Worm (Caenorhabditis elegans) whole organism, young adult: ENCODE results near the gene nhr-26.

Experiments used
- D2030.7 ChIP-seq: fragments of 200-800 bp; sonication (Bioruptor generic); IDR thresholded peaks from 2 replicates; pipeline ENCODE4 v1.3.6; 2022; ENCODE audit warnings: missing genetic modification reagents, missing genetic modification characterization, missing compliant biosample characterization
- F23B12.7 ChIP-seq: sonication (generic microtip); optimal IDR thresholded peaks from 2 replicates; lab custom pipeline; 2017; ENCODE audit warnings: missing genetic modification characterization, mild to moderate bottlenecking, missing compliant biosample characterization, antibody characterized with exemption, moderate library complexity; ENCODE audit not compliant: insufficient read depth
- F57A8.1 ChIP-seq: fragments of 200-800 bp; sonication (Bioruptor generic); optimal IDR thresholded peaks from 2 replicates; lab custom pipeline; 2018; ENCODE audit warnings: mild to moderate bottlenecking, missing genetic modification characterization, moderate library complexity, missing compliant biosample characterization
- K11D2.4 ChIP-seq: fragments of 200-800 bp; sonication (Bioruptor generic); IDR thresholded peaks from 2 replicates; pipeline ENCODE4 v1.3.6; 2022; ENCODE audit warnings: missing genetic modification reagents, missing genetic modification characterization, missing compliant biosample characterization
- T26A5.8 ChIP-seq: sonication (generic microtip); optimal IDR thresholded peaks from 2 replicates; lab custom pipeline; 2016; ENCODE audit warnings: missing genetic modification characterization, missing compliant biosample characterization
- ama-1 ChIP-seq, 3 experiments: fragments of 150-350 bp in 1 of 3; sonication (generic microtip) in 2 of 3; optimal IDR thresholded peaks; 2 replicates each; lab custom pipeline; 2014 to 2018; ENCODE audit warnings: missing biosample characterization in 2 of 3, missing genetic modification characterization in 2 of 3, missing genetic modification reagents in 2 of 3
- bed-2 ChIP-seq: fragments of 200-800 bp; sonication (Bioruptor generic); IDR thresholded peaks from 2 replicates; pipeline ENCODE4 v1.3.6; 2022; ENCODE audit warnings: missing genetic modification reagents, missing genetic modification characterization, missing compliant biosample characterization
- cebp-1 ChIP-seq, 2 experiments: fragments of 200-800 bp in 1 of 2; sonication (Bioruptor generic) in 1 of 2; sonication (generic microtip) in 1 of 2; IDR thresholded peaks in 1 of 2; optimal IDR thresholded peaks in 1 of 2; 2 replicates each; pipeline versions ENCODE4 v1.3.6 to Lab custom; 2017 to 2022; ENCODE audit warnings: missing compliant biosample characterization in 2 of 2, missing genetic modification characterization in 2 of 2, mild to moderate bottlenecking in 1 of 2, missing genetic modification reagents in 1 of 2, moderate library complexity in 1 of 2
- cebp-2 ChIP-seq: fragments of 200-800 bp; sonication (Bioruptor generic); IDR thresholded peaks from 2 replicates; pipeline ENCODE4 v1.3.6; 2022; ENCODE audit warnings: missing genetic modification characterization, missing compliant biosample characterization
- ceh-40 ChIP-seq: fragments of 200-800 bp; sonication (Bioruptor generic); IDR thresholded peaks from 2 replicates; pipeline ENCODE4 v1.3.6; 2022; ENCODE audit warnings: missing genetic modification characterization, missing compliant biosample characterization
- dox-1 ChIP-seq: fragments of 200-800 bp; sonication (Bioruptor generic); IDR thresholded peaks from 2 replicates; pipeline ENCODE4 v1.3.6; 2022; ENCODE audit warnings: missing genetic modification reagents, missing genetic modification characterization, missing compliant biosample characterization
- efl-1 ChIP-seq: fragments of 150-350 bp; optimal IDR thresholded peaks from 2 replicates; lab custom pipeline; 2014; ENCODE audit warnings: missing biosample characterization, missing genetic modification reagents, missing genetic modification characterization
- egl-44 ChIP-seq: fragments of 200-800 bp; sonication (Bioruptor generic); IDR thresholded peaks from 2 replicates; pipeline ENCODE4 v1.3.6; 2022; ENCODE audit warnings: missing genetic modification reagents, missing genetic modification characterization, missing compliant biosample characterization
- ekl-4 ChIP-seq: fragments of 200-800 bp; sonication (Bioruptor generic); IDR thresholded peaks from 2 replicates; pipeline ENCODE4 v1.3.6; 2022; ENCODE audit warnings: missing genetic modification reagents, missing genetic modification characterization, missing compliant biosample characterization
- hsf-1 ChIP-seq: fragments of 200-800 bp; sonication (Bioruptor generic); IDR thresholded peaks from 2 replicates; pipeline ENCODE4 v1.3.6; 2022; ENCODE audit warnings: missing genetic modification reagents, missing genetic modification characterization, missing compliant biosample characterization
- let-607 ChIP-seq, 2 experiments: fragments of 200-800 bp in 1 of 2; sonication (Bioruptor generic) in 1 of 2; sonication (generic microtip) in 1 of 2; optimal IDR thresholded peaks; 2 replicates each; lab custom pipeline; 2016 to 2018; ENCODE audit warnings: mild to moderate bottlenecking in 2 of 2, missing compliant biosample characterization in 2 of 2, missing genetic modification characterization in 2 of 2, moderate library complexity in 2 of 2, missing genotype in 1 of 2
- lin-26 ChIP-seq: fragments of 200-800 bp; sonication (Bioruptor generic); IDR thresholded peaks from 2 replicates; pipeline ENCODE4 v1.3.6; 2022; ENCODE audit warnings: missing genetic modification reagents, missing genetic modification characterization, missing compliant biosample characterization
- lin-40 ChIP-seq: sonication (generic microtip); optimal IDR thresholded peaks from 2 replicates; lab custom pipeline; 2016; ENCODE audit warnings: missing genetic modification characterization, mild to moderate bottlenecking, missing compliant biosample characterization, missing genotype, missing genetic modification reagents
- lin-54 ChIP-seq: fragments of 200-800 bp; sonication (Bioruptor generic); optimal IDR thresholded peaks from 2 replicates; lab custom pipeline; 2018; ENCODE audit warnings: mild to moderate bottlenecking, missing genetic modification characterization, missing compliant biosample characterization
- lsl-1 ChIP-seq: fragments of 200-800 bp; sonication (Bioruptor generic); optimal IDR thresholded peaks from 2 replicates; lab custom pipeline; 2018; ENCODE audit warnings: mild to moderate bottlenecking, missing genetic modification characterization, moderate library complexity, missing compliant biosample characterization
- nhr-179 ChIP-seq: sonication (generic microtip); optimal IDR thresholded peaks from 2 replicates; lab custom pipeline; 2016; ENCODE audit warnings: mild to moderate bottlenecking, missing genetic modification characterization, missing compliant biosample characterization
- nhr-27 ChIP-seq: fragments of 200-800 bp; sonication (Bioruptor generic); optimal IDR thresholded peaks from 2 replicates; lab custom pipeline; 2018; ENCODE audit warnings: mild to moderate bottlenecking, missing genetic modification characterization, moderate library complexity, missing compliant biosample characterization
- nhr-80 ChIP-seq: sonication (generic microtip); optimal IDR thresholded peaks from 2 replicates; lab custom pipeline; 2016; ENCODE audit warnings: missing genetic modification characterization, missing compliant biosample characterization
- pha-4 ChIP-seq: fragments of 150-350 bp; sonication (generic microtip); optimal IDR thresholded peaks from 2 replicates; lab custom pipeline; 2014; ENCODE audit warnings: missing biosample characterization, missing genetic modification reagents, missing genetic modification characterization
- rcor-1 ChIP-seq: fragments of 200-800 bp; sonication (Bioruptor generic); IDR thresholded peaks from 2 replicates; pipeline ENCODE4 v1.3.6; 2022; ENCODE audit warnings: missing genetic modification reagents, missing genetic modification characterization, missing compliant biosample characterization
- rec-8 ChIP-seq, 2 experiments: sonication (generic microtip); optimal IDR thresholded peaks; 2 replicates each; lab custom pipeline; 2016; ENCODE audit warnings: mild to moderate bottlenecking in 2 of 2, missing genetic modification characterization in 2 of 2, missing genetic modification reagents in 2 of 2, missing genotype in 2 of 2, missing biosample characterization in 1 of 2, missing compliant biosample characterization in 1 of 2, moderate library complexity in 1 of 2
- sptf-2 ChIP-seq: fragments of 200-800 bp; sonication (Bioruptor generic); optimal IDR thresholded peaks from 2 replicates; lab custom pipeline; 2018; ENCODE audit warnings: mild to moderate bottlenecking, missing genetic modification characterization, missing compliant biosample characterization
- tbp1 ChIP-seq: fragments of 200-800 bp; sonication (Bioruptor generic); optimal IDR thresholded peaks from 2 replicates; lab custom pipeline; 2018; ENCODE audit warnings: mild to moderate bottlenecking, missing genetic modification characterization, missing compliant biosample characterization
- tlf-1 ChIP-seq: fragments of 200-800 bp; sonication (Bioruptor generic); optimal IDR thresholded peaks from 2 replicates; lab custom pipeline; 2018; ENCODE audit warnings: mild to moderate bottlenecking, missing genetic modification characterization, missing compliant biosample characterization
- unc-130 ChIP-seq: sonication (generic microtip); optimal IDR thresholded peaks from 2 replicates; lab custom pipeline; 2016; ENCODE audit warnings: missing genetic modification reagents, missing genetic modification characterization, missing compliant biosample characterization
- unc-62 ChIP-seq: fragments of 150-350 bp; optimal IDR thresholded peaks from 2 replicates; lab custom pipeline; 2014; ENCODE audit warnings: missing biosample characterization, missing genetic modification reagents, missing genetic modification characterization
- ztf-26 ChIP-seq: sonication (generic microtip); optimal IDR thresholded peaks from 2 replicates; lab custom pipeline; 2017; ENCODE audit warnings: missing genetic modification characterization, missing compliant biosample characterization

nhr-26 gene

ce11 chrX:12670385-12670784, 29.9 kb downstream of the nhr-26 start (continued):
- no peak for TF ChIP-seq T26A5.8 (tag; lab: Kevin White, UChicago)
- no peak for TF ChIP-seq unc-62 (GFP tag; lab: Kevin White, UChicago)
- TF ChIP-seq rec-8 (tag; optimal IDR thresholded peaks at IDR 0.05; lab: Kevin White, UChicago) = no peak
- TF ChIP-seq lin-26 (GFP tag; lab: Robert Waterston, UW) = no peak
- TF ChIP-seq dox-1 (GFP tag; lab: Robert Waterston, UW) = no peak
- no peak for TF ChIP-seq F57A8.1
- TF ChIP-seq, all 124 proteins: peak for 29

- TF ChIP-seq nhr-179 = no peak
- no peak for TF ChIP-seq sptf-2 (GFP tag; lab: Kevin White, UChicago)
- TF ChIP-seq efl-1 (GFP tag; lab: Kevin White, UChicago) = no peak
- TF ChIP-seq lsl-1 (GFP tag; lab: Kevin White, UChicago) = no peak
- no peak for TF ChIP-seq unc-130 (GFP tag; lab: Kevin White, UChicago)
- TF ChIP-seq rcor-1 (GFP tag; lab: Robert Waterston, UW) = no peak
- no peak for TF ChIP-seq ekl-4 (GFP tag; lab: Robert Waterston, UW)
- no peak for TF ChIP-seq bed-2 (GFP tag; lab: Robert Waterston, UW)
- no peak for TF ChIP-seq ceh-40 (GFP tag; lab: Robert Waterston, UW)
- TF ChIP-seq tlf-1 (GFP tag; lab: Kevin White, UChicago) = no peak
- TF ChIP-seq let-607 (tag; optimal IDR thresholded peaks at IDR 0.05; lab: Kevin White, UChicago) = no peak
- TF ChIP-seq lin-26 (GFP tag; lab: Robert Waterston, UW) = no peak
- no peak for TF ChIP-seq lin-54 (GFP tag; lab: Kevin White, UChicago)
- TF ChIP-seq D2030.7 (GFP tag; lab: Robert Waterston, UW) = no peak
These were observed 31.2 kb downstream of the nhr-26 start for ce11 chrX:12668941-12669501.

- TF ChIP-seq F23B12.7 (tag; lab: Kevin White, UChicago) = peak; percentile 14
- no peak for TF ChIP-seq egl-44 (GFP tag; lab: Robert Waterston, UW)
- TF ChIP-seq cebp-2 (GFP tag; lab: Robert Waterston, UW) = 0 out of 2 replicates have a peak, but pooled peaks have one; percentile 43
- peak; percentile 34 for TF ChIP-seq ztf-26
- TF ChIP-seq lin-40 (tag; lab: Kevin White, UChicago) = peak; percentile 49
- TF ChIP-seq hsf-1 (GFP tag; lab: Robert Waterston, UW) = peak; percentile 79
- no peak for TF ChIP-seq cebp-1 (GFP tag; IDR thresholded peaks at IDR 0.05; lab: Robert Waterston, UW)
- peak; percentile 56 for TF ChIP-seq cebp-1 (tag; optimal IDR thresholded peaks at IDR 0.05; lab: Kevin White, UChicago)
- TF ChIP-seq nhr-80 (tag; lab: Kevin White, UChicago) = peak; percentile 27
- TF ChIP-seq pha-4 (tag; lab: Kevin White, UChicago) = no peak
- peak; percentile 9; the same call in 1 of the 2 replicates for TF ChIP-seq K11D2.4 (GFP tag; lab: Robert Waterston, UW)
- TF ChIP-seq unc-130 (GFP tag; lab: Kevin White, UChicago) = no peak
- TF ChIP-seq tbp1 (GFP tag; lab: Kevin White, UChicago) = peak; percentile 22
These were observed 32.3 kb downstream of the nhr-26 start, which contains the start of gene nhr-17 for ce11 chrX:12667804-12668511. Gene nhr-17 (minus strand): TSS chrX:12667854.

- TF ChIP-seq ama-1 (optimal IDR thresholded peaks at IDR 0.05; lab: Kevin White, UChicago) (peak; percentile 71), ama-1 (GFP tag; optimal IDR thresholded peaks at IDR 0.05; lab: Kevin White, UChicago) (no peak), nhr-27 (tag; lab: Kevin White, UChicago) (no peak), tbp1 (GFP tag; lab: Kevin White, UChicago) (no peak)
These were observed 34.5 kb downstream of the nhr-26 start for ce11 chrX:12665799-12666198.
